Fruit fly (Drosophila melanogaster): ENCODE results near the gene CG14052.

DNA sequence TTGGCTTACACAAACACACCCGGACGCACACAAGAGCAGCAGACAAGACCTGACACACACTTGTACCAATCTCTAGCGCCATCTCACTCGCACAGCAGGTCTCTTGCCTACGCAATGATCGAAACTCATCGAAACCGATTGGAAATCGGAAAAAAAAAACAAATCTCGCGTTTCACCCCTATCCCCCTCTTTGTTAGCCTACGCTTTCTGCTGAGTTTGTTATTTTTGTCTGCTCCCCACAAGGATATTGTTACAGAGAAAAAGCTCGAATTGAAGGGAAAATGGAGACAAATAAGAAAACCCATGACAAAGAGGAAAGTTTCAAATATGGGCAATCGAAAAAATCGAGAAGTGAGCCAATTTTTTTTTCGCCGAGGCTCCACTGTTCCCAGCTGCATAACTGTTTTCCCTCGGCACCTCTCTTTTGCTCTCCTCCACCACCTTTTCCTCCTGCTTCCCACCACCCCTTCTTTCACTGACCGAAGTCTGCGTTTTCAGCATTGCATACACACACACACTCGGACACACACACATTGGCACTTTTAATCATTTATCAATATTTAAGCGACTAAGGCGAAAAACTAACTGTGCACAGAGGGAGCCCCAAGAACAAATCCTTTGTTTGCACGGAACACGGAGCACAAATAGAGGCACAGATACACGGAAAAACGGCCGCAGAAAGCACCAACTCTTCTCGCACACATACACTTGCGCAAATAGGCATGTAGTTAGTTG, 46.4 kb downstream of the CG14052 start:
- TF ChIP-seq toe (GFP tag; optimal IDR thresholded peaks at IDR 0.05), result peak; percentile 17
- TF ChIP-seq pad (GFP tag; optimal IDR thresholded peaks at IDR 0.05), result peak; percentile 79
- no peak for TF ChIP-seq CG5204 (GFP tag; optimal IDR thresholded peaks at IDR 0.05)
- TF ChIP-seq tj (GFP tag; optimal IDR thresholded peaks at IDR 0.05), result peak; percentile 87
- TF ChIP-seq CG1620 (GFP tag; optimal IDR thresholded peaks at IDR 0.05), result no peak
- TF ChIP-seq Hr96 (GFP tag; optimal IDR thresholded peaks at IDR 0.05), result peak; percentile 63
- peak; percentile 25 for TF ChIP-seq CG7101 (tag; optimal IDR thresholded peaks at IDR 0.05)
- TF ChIP-seq Crg-1 (GFP tag; optimal IDR thresholded peaks at IDR 0.05), result no peak
- TF ChIP-seq CG12768 (GFP tag; optimal IDR thresholded peaks at IDR 0.05), result peak; percentile 3
- no peak for TF ChIP-seq cic (GFP tag; optimal IDR thresholded peaks at IDR 0.05)
- TF ChIP-seq kay (GFP tag; ENCODE audit: borderline replicate concordance), result no peak
- no peak for TF ChIP-seq CG7045 (GFP tag; optimal IDR thresholded peaks at IDR 0.05)

All from whole organism, adult.